Worm (Caenorhabditis elegans) whole organism, early embryonic: Measurements from ENCODE around the gene ZK637.15.

ENCODE experiments used
- B0310.2 ChIP-seq: sonication (generic microtip); optimal IDR thresholded peaks from 2 replicates; lab custom pipeline; 2016; ENCODE audit warnings: mild to moderate bottlenecking, missing genetic modification characterization, missing compliant biosample characterization
- F13C5.2 ChIP-seq: sonication (generic microtip); optimal IDR thresholded peaks from 2 replicates; lab custom pipeline; 2017; ENCODE audit warnings: mild to moderate bottlenecking, missing genetic modification characterization, inconsistent platforms, missing compliant biosample characterization
- aly-1 ChIP-seq: sonication (generic microtip); optimal IDR thresholded peaks from 2 replicates; lab custom pipeline; 2016; ENCODE audit warnings: missing genetic modification characterization, missing compliant biosample characterization
- ama-1 ChIP-seq: fragments of 150-350 bp; optimal IDR thresholded peaks from 2 replicates; lab custom pipeline; 2014
- ceh-13 ChIP-seq: fragments of 200-800 bp; sonication (Bioruptor generic); optimal IDR thresholded peaks from 2 replicates; lab custom pipeline; 2018; ENCODE audit warnings: mild to moderate bottlenecking, missing genetic modification characterization, missing compliant biosample characterization
- ceh-36 ChIP-seq: sonication (generic microtip); optimal IDR thresholded peaks from 2 replicates; lab custom pipeline; 2016; ENCODE audit warnings: missing genetic modification characterization, inconsistent platforms, missing compliant biosample characterization
- ets-7 ChIP-seq: sonication (generic microtip); optimal IDR thresholded peaks from 2 replicates; lab custom pipeline; 2016; ENCODE audit warnings: missing genotype, missing genetic modification characterization, missing compliant biosample characterization
- flt-1 ChIP-seq: fragments of 200-800 bp; sonication (Bioruptor generic); IDR thresholded peaks from 2 replicates; pipeline ENCODE4 v1.3.6; 2022; ENCODE audit warnings: missing genetic modification characterization, missing compliant biosample characterization
- hmbx-1 ChIP-seq: sonication (generic microtip); optimal IDR thresholded peaks from 2 replicates; lab custom pipeline; 2016; ENCODE audit warnings: mild to moderate bottlenecking, missing genetic modification characterization, missing compliant biosample characterization
- hmg-4 ChIP-seq: fragments of 200-800 bp; sonication (Bioruptor generic); optimal IDR thresholded peaks from 2 replicates; lab custom pipeline; 2018; ENCODE audit warnings: mild to moderate bottlenecking, missing genetic modification characterization, missing compliant biosample characterization
- hnd-1 ChIP-seq: sonication (generic microtip); optimal IDR thresholded peaks from 2 replicates; lab custom pipeline; 2016; ENCODE audit warnings: missing genetic modification characterization, missing compliant biosample characterization
- pes-1 ChIP-seq: fragments of 200-800 bp; sonication (Bioruptor generic); IDR thresholded peaks from 2 replicates; pipeline ENCODE4 v1.3.6; 2022; ENCODE audit warnings: missing genetic modification reagents, missing genetic modification characterization, missing compliant biosample characterization
- scrt-1 ChIP-seq: fragments of 200-800 bp; sonication (Bioruptor generic); IDR thresholded peaks from 2 replicates; pipeline ENCODE4 v1.3.6; 2022; ENCODE audit warnings: missing genetic modification characterization, missing compliant biosample characterization
- sea-1 ChIP-seq: fragments of 200-800 bp; sonication (Bioruptor generic); conservative IDR thresholded peaks from 2 replicates; pipeline ENCODE4 v1.3.6; 2022; ENCODE audit warnings: missing genetic modification characterization, missing compliant biosample characterization
- tbx-11 ChIP-seq: fragments of 200-800 bp; sonication (Bioruptor generic); IDR thresholded peaks from 2 replicates; pipeline ENCODE4 v1.3.6; 2022; ENCODE audit warnings: missing genetic modification characterization, missing compliant biosample characterization
- tbx-37 ChIP-seq: fragments of 200-800 bp; sonication (Bioruptor generic); conservative IDR thresholded peaks from 2 replicates; pipeline ENCODE4 v1.3.6; 2022; ENCODE audit warnings: missing genetic modification reagents, missing genetic modification characterization, missing compliant biosample characterization
- tra-4 ChIP-seq: sonication (generic microtip); optimal IDR thresholded peaks from 2 replicates; lab custom pipeline; 2017; ENCODE audit warnings: missing genetic modification characterization, missing compliant biosample characterization

The ZK637.15 gene

ce11 chrIII:8925539-8925938 lies 5.7 kb downstream of the ZK637.15 start:
- TF ChIP-seq pes-1 (no peak), sea-1 (GFP tag; lab: Robert Waterston, UW) (no peak), scrt-1 (GFP tag; lab: Robert Waterston, UW) (no peak), ets-7 (tag; lab: Kevin White, UChicago) (no peak), hmg-4 (GFP tag; lab: Kevin White, UChicago) (no peak), ama-1 (lab: Kevin White, UChicago) (no peak), ceh-13 (GFP tag; lab: Kevin White, UChicago) (no peak), tbx-37 (GFP tag; lab: Robert Waterston, UW) (no peak), flt-1 (no peak), ceh-36 (tag; lab: Kevin White, UChicago) (no peak), tbx-11 (GFP tag; lab: Robert Waterston, UW) (no peak), B0310.2 (tag; lab: Kevin White, UChicago) (no peak), aly-1 (tag; lab: Kevin White, UChicago) (no peak)

- TF ChIP-seq pes-1 (no peak), tbx-37 (GFP tag; lab: Robert Waterston, UW) (no peak), ceh-13 (GFP tag; lab: Kevin White, UChicago) (no peak), sea-1 (GFP tag; lab: Robert Waterston, UW) (no peak), ceh-36 (tag; lab: Kevin White, UChicago) (no peak), tbx-11 (GFP tag; lab: Robert Waterston, UW) (no peak), B0310.2 (tag; lab: Kevin White, UChicago) (no peak), ama-1 (lab: Kevin White, UChicago) (no peak), F13C5.2 (tag; lab: Kevin White, UChicago) (no peak), aly-1 (tag; lab: Kevin White, UChicago) (no peak), scrt-1 (GFP tag; lab: Robert Waterston, UW) (no peak), hmg-4 (GFP tag; lab: Kevin White, UChicago) (no peak), flt-1 (no peak), hmbx-1 (tag; lab: Kevin White, UChicago) (no peak), ets-7 (tag; lab: Kevin White, UChicago) (no peak), hnd-1 (tag; lab: Kevin White, UChicago) (no peak), tra-4 (tag; lab: Kevin White, UChicago) (no peak)
Measured at ce11 chrIII:8926512-8926911, 6.6 kb downstream of the ZK637.15 start.

ce11 chrIII:8929723-8930122 lies 9.8 kb downstream of the ZK637.15 start, which contains the start of gene arrd-15:
arrd-15 (plus strand) TSS chrIII:8930023.
- TF ChIP-seq scrt-1 (GFP tag; lab: Robert Waterston, UW): no peak
- no peak for TF ChIP-seq sea-1 (GFP tag; lab: Robert Waterston, UW)
- TF ChIP-seq F13C5.2 (tag; lab: Kevin White, UChicago): no peak
- no peak for TF ChIP-seq hmg-4 (GFP tag; lab: Kevin White, UChicago)
- TF ChIP-seq B0310.2 (tag; lab: Kevin White, UChicago): no peak
- TF ChIP-seq flt-1: no peak
- no peak for TF ChIP-seq tra-4 (tag; lab: Kevin White, UChicago)
- TF ChIP-seq ceh-36 (tag; lab: Kevin White, UChicago): no peak
- no peak for TF ChIP-seq hnd-1 (tag; lab: Kevin White, UChicago)
- no peak for TF ChIP-seq tbx-37 (GFP tag; lab: Robert Waterston, UW)
- TF ChIP-seq ets-7 (tag; lab: Kevin White, UChicago): no peak
- no peak for TF ChIP-seq pes-1

- TF ChIP-seq scrt-1 (GFP tag; lab: Robert Waterston, UW) (no peak), hmbx-1 (tag; lab: Kevin White, UChicago) (no peak), pes-1 (no peak), sea-1 (GFP tag; lab: Robert Waterston, UW) (no peak), hmg-4 (GFP tag; lab: Kevin White, UChicago) (no peak), F13C5.2 (tag; lab: Kevin White, UChicago) (no peak), tbx-11 (GFP tag; lab: Robert Waterston, UW) (no peak), ceh-36 (tag; lab: Kevin White, UChicago) (no peak), ama-1 (lab: Kevin White, UChicago) (no peak), ceh-13 (GFP tag; lab: Kevin White, UChicago) (no peak), ets-7 (tag; lab: Kevin White, UChicago) (no peak), hnd-1 (tag; lab: Kevin White, UChicago) (no peak), B0310.2 (tag; lab: Kevin White, UChicago) (no peak), aly-1 (tag; lab: Kevin White, UChicago) (no peak), tra-4 (tag; lab: Kevin White, UChicago) (no peak)
Measured at ce11 chrIII:8933696-8934095, 13.8 kb downstream of the ZK637.15 start.

ce11 chrIII:8934378-8934777 lies 14.5 kb downstream of the ZK637.15 start:
- TF ChIP-seq pes-1: no peak
- no peak for TF ChIP-seq flt-1
- no peak for TF ChIP-seq hnd-1 (tag; lab: Kevin White, UChicago)
- TF ChIP-seq aly-1 (tag; lab: Kevin White, UChicago): no peak
- no peak for TF ChIP-seq B0310.2 (tag; lab: Kevin White, UChicago)

ce11 chrIII:8937571-8937970 lies 17.7 kb downstream of the ZK637.15 start:
- TF ChIP-seq B0310.2 (tag; lab: Kevin White, UChicago) (peak; percentile 84), ceh-13 (GFP tag; lab: Kevin White, UChicago) (peak; percentile 94), sea-1 (GFP tag; lab: Robert Waterston, UW) (peak; percentile 88), tra-4 (tag; lab: Kevin White, UChicago) (peak; percentile 81), flt-1 (peak; percentile 88), F13C5.2 (tag; lab: Kevin White, UChicago) (peak; percentile 96), ceh-36 (tag; lab: Kevin White, UChicago) (peak; percentile 90), ets-7 (tag; lab: Kevin White, UChicago) (peak; percentile 90), aly-1 (tag; lab: Kevin White, UChicago) (peak; percentile 87), hnd-1 (tag; lab: Kevin White, UChicago) (peak; percentile 83), ama-1 (lab: Kevin White, UChicago) (no peak), hmg-4 (GFP tag; lab: Kevin White, UChicago) (no peak), pes-1 (peak; percentile 93), scrt-1 (GFP tag; lab: Robert Waterston, UW) (peak; percentile 93), tbx-37 (GFP tag; lab: Robert Waterston, UW) (peak; percentile 91), hmbx-1 (tag; lab: Kevin White, UChicago) (peak; percentile 73), tbx-11 (GFP tag; lab: Robert Waterston, UW) (peak; percentile 92)
